Worm (Caenorhabditis elegans) whole organism, mixed stage, embryonic: Measurements from ENCODE around the gene F40G9.12.

Source experiments
- M03D4.4 ChIP-seq: sonication (generic microtip); optimal IDR thresholded peaks from 2 replicates; lab custom pipeline; 2017; ENCODE audit warnings: mild to moderate bottlenecking, missing genetic modification characterization, missing compliant biosample characterization
- blmp-1 ChIP-seq: fragments of 150-350 bp; optimal IDR thresholded peaks from 2 replicates; lab custom pipeline; 2014; ENCODE audit warnings: missing biosample characterization, missing genetic modification characterization
- ceh-39 ChIP-seq: fragments of 150-350 bp; optimal IDR thresholded peaks from 2 replicates; lab custom pipeline; 2014; ENCODE audit warnings: missing biosample characterization, missing genetic modification characterization
- ceh-43 ChIP-seq: fragments of 200-800 bp; sonication (Bioruptor generic); optimal IDR thresholded peaks from 2 replicates; lab custom pipeline; 2018; ENCODE audit warnings: mild to moderate bottlenecking, missing genetic modification characterization, moderate library complexity, missing compliant biosample characterization
- ceh-83 ChIP-seq: fragments of 200-800 bp; sonication (Bioruptor generic); optimal IDR thresholded peaks from 2 replicates; lab custom pipeline; 2018; ENCODE audit warnings: mild to moderate bottlenecking, missing genetic modification characterization, missing compliant biosample characterization
- ces-1 ChIP-seq: fragments of 150-350 bp; optimal IDR thresholded peaks from 2 replicates; lab custom pipeline; 2014; ENCODE audit warnings: missing biosample characterization, missing genetic modification reagents, missing genetic modification characterization
- cnd-1 ChIP-seq: fragments of 200-800 bp; sonication (Bioruptor generic); optimal IDR thresholded peaks from 2 replicates; lab custom pipeline; 2018; ENCODE audit warnings: mild to moderate bottlenecking, missing genetic modification characterization, missing compliant biosample characterization
- drap-1 ChIP-seq: fragments of 200-800 bp; sonication (Bioruptor generic); optimal IDR thresholded peaks from 3 replicates; lab custom pipeline; 2018; ENCODE audit warnings: mild to moderate bottlenecking, missing genetic modification characterization, missing compliant biosample characterization
- elt-1 ChIP-seq: sonication (generic microtip); optimal IDR thresholded peaks from 2 replicates; lab custom pipeline; 2017; ENCODE audit warnings: missing genetic modification characterization, mild to moderate bottlenecking, missing compliant biosample characterization, antibody characterized with exemption, moderate library complexity, borderline replicate concordance; ENCODE audit not compliant: insufficient read depth
- elt-3 ChIP-seq: fragments of 150-350 bp; optimal IDR thresholded peaks from 2 replicates; lab custom pipeline; 2014; ENCODE audit warnings: missing biosample characterization, missing genetic modification characterization
- flh-1 ChIP-seq: fragments of 200-800 bp; sonication (Bioruptor generic); optimal IDR thresholded peaks from 2 replicates; lab custom pipeline; 2018; ENCODE audit warnings: mild to moderate bottlenecking, missing genetic modification characterization, moderate library complexity, missing compliant biosample characterization
- ham-2 ChIP-seq: fragments of 200-800 bp; sonication (Bioruptor generic); optimal IDR thresholded peaks from 2 replicates; lab custom pipeline; 2018; ENCODE audit warnings: mild to moderate bottlenecking, missing genetic modification characterization, missing compliant biosample characterization
- hlh-1 ChIP-seq: fragments of 150-350 bp; optimal IDR thresholded peaks from 2 replicates; lab custom pipeline; 2014; ENCODE audit warnings: missing biosample characterization, missing genetic modification reagents, missing genetic modification characterization
- lin-13 ChIP-seq: fragments of 150-350 bp; optimal IDR thresholded peaks from 2 replicates; lab custom pipeline; 2014; ENCODE audit warnings: missing biosample characterization, missing genetic modification characterization
- lin-32 ChIP-seq: fragments of 200-800 bp; sonication (Bioruptor generic); optimal IDR thresholded peaks from 2 replicates; lab custom pipeline; 2018; ENCODE audit warnings: mild to moderate bottlenecking, missing genetic modification characterization, missing compliant biosample characterization
- lsy-2 ChIP-seq: fragments of 150-350 bp; optimal IDR thresholded peaks from 2 replicates; lab custom pipeline; 2014; ENCODE audit warnings: missing biosample characterization, missing genetic modification characterization
- nhr-2 ChIP-seq: fragments of 150-350 bp; optimal IDR thresholded peaks from 2 replicates; lab custom pipeline; 2014; ENCODE audit warnings: missing biosample characterization, missing genetic modification characterization
- nhr-237 ChIP-seq: fragments of 150-350 bp; optimal IDR thresholded peaks from 2 replicates; lab custom pipeline; 2014; ENCODE audit warnings: missing biosample characterization, missing genetic modification characterization
- nhr-76 ChIP-seq: sonication (generic microtip); optimal IDR thresholded peaks from 2 replicates; lab custom pipeline; 2017; ENCODE audit warnings: missing biosample characterization, missing genetic modification characterization
- pha-4 ChIP-seq: fragments of 150-350 bp; optimal IDR thresholded peaks from 2 replicates; lab custom pipeline; 2018; ENCODE audit warnings: missing biosample characterization, missing genetic modification reagents, missing genetic modification characterization
- sem-2 ChIP-seq: fragments of 200-800 bp; sonication (Bioruptor generic); optimal IDR thresholded peaks from 2 replicates; lab custom pipeline; 2018; ENCODE audit warnings: mild to moderate bottlenecking, missing genetic modification characterization, missing compliant biosample characterization
- snpc-4 ChIP-seq: fragments of 150-350 bp; optimal IDR thresholded peaks from 2 replicates; lab custom pipeline; 2014; ENCODE audit warnings: missing biosample characterization, missing genetic modification characterization
- sptf-1 ChIP-seq: sonication (generic microtip); optimal IDR thresholded peaks from 2 replicates; lab custom pipeline; 2017; ENCODE audit warnings: mild to moderate bottlenecking, missing genetic modification characterization, moderate library complexity, missing compliant biosample characterization
- tbx-8 ChIP-seq: fragments of 200-800 bp; sonication (Bioruptor generic); optimal IDR thresholded peaks from 2 replicates; lab custom pipeline; 2018; ENCODE audit warnings: mild to moderate bottlenecking, missing genetic modification characterization, moderate library complexity, missing compliant biosample characterization
- unc-120 ChIP-seq: sonication (generic microtip); optimal IDR thresholded peaks from 2 replicates; lab custom pipeline; 2017; ENCODE audit warnings: missing genetic modification characterization, missing compliant biosample characterization; ENCODE audit not compliant: poor library complexity, severe bottlenecking
- unc-39 ChIP-seq: fragments of 150-350 bp; optimal IDR thresholded peaks from 2 replicates; lab custom pipeline; 2014; ENCODE audit warnings: missing biosample characterization, missing genetic modification characterization
- unc-62 ChIP-seq: fragments of 150-350 bp; optimal IDR thresholded peaks from 2 replicates; lab custom pipeline; 2014; ENCODE audit warnings: missing biosample characterization, missing genetic modification reagents, missing genetic modification characterization
- zip-8 ChIP-seq: fragments of 150-350 bp; optimal IDR thresholded peaks from 2 replicates; lab custom pipeline; 2014; ENCODE audit warnings: missing biosample characterization, missing genetic modification characterization
- ztf-11 ChIP-seq: fragments of 150-350 bp; optimal IDR thresholded peaks from 2 replicates; lab custom pipeline; 2014; ENCODE audit warnings: missing biosample characterization, missing genetic modification characterization

F40G9.12 gene

ce11 chrIII:187829-188228, 16.2 kb downstream of the F40G9.12 start, which contains the start of gene mxl-2:
Gene mxl-2 (minus strand): TSS chrIII:188131.
- TF ChIP-seq flh-1 (no peak), blmp-1 (tag; lab: Kevin White, UChicago) (no peak), drap-1 (GFP tag; lab: Kevin White, UChicago) (no peak), ceh-39 (tag; lab: Kevin White, UChicago) (no peak)

ce11 chrIII:188426-188888, 16.8 kb downstream of the F40G9.12 start, which contains the start of gene ubc-20:
Gene ubc-20 (plus strand): TSS chrIII:188838.
- TF ChIP-seq nhr-76 (tag; lab: Kevin White, UChicago) (no peak), nhr-237 (tag; lab: Kevin White, UChicago) (peak; percentile 31), hlh-1 (no peak), ceh-39 (tag; lab: Kevin White, UChicago) (peak; percentile 41), elt-1 (tag; lab: Kevin White, UChicago) (no peak), ceh-83 (GFP tag; lab: Kevin White, UChicago) (no peak), lsy-2 (no peak), nhr-2 (tag; lab: Kevin White, UChicago) (no peak), unc-39 (no peak), zip-8 (tag; lab: Kevin White, UChicago) (no peak), elt-3 (tag; lab: Kevin White, UChicago) (no peak), ztf-11 (tag; lab: Kevin White, UChicago) (no peak), ham-2 (GFP tag; lab: Kevin White, UChicago) (no peak), ces-1 (peak; percentile 2), snpc-4 (tag; lab: Kevin White, UChicago) (no peak)

DNA sequence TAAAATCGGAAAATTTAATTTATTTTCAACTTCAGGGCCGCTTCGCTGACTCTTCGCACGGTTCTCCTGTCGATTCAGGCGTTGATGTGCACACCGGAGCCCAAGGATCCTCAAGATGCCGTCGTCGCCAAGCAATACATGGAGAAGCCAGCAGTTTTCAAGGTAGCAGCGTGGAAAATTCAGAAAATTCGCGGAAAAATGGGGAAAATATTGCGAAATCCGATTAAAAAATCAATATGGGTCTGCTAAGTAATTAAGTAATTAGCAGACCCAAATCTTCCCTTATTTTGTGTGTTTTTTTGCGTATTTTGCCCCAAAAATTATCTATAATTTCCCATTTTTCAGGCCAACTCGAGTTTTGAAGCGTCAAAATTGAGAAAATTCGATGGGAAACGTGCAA, 17.6 kb downstream of the F40G9.12 start:
- TF ChIP-seq ceh-39 (tag; lab: Kevin White, UChicago) (no peak), lin-32 (no peak), sptf-1 (tag; lab: Kevin White, UChicago) (no peak)

DNA sequence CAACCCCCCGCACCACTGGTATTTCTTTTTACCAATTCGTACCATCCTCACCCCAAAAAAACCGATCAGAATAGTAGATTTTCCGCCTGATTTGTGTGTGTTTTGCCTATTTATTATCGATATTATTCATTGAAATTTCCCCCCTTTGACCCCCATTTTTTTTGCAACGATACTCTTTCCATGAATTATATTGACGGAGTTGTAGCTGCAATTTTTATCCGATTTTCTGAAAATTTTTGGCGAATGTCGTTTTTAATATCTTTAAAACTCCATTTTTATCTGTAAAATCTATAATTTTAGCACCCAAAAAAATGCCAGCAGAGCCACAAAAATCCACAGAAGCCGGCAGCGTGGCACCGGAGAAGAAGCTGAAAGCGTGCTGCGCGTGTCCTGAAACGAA, 19.0 kb downstream of the F40G9.12 start, which contains the start of gene cox-17:
Gene cox-17 (plus strand): TSS at position 301 of the 400 bp plus-strand sequence.
- no peak for TF ChIP-seq ceh-43

DNA sequence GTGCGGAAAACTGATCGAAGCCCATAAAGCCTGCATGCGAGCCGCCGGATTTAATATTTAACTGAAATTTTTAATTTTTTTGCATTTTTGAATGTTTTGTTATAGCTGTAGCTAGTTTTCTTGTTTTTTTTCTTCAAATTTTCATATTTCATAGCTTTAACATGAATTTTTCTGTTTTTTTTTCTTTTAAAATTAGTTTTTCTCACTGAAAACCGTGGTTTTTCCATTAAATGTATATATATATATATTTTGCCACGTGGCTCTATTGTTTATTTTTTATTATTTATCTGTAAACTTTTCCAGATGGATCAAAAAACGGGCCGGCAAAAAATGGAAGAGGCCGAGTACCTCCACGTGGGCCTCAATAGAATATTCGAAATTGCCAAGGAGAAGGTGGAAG, 20.2 kb downstream of the F40G9.12 start, which contains the start of gene sec-20:
Gene sec-20 (plus strand): TSS at position 301 of the 400 bp plus-strand sequence.
- TF ChIP-seq unc-120 (no peak), unc-39 (no peak), ceh-43 (no peak), drap-1 (GFP tag; lab: Kevin White, UChicago) (no peak)

DNA sequence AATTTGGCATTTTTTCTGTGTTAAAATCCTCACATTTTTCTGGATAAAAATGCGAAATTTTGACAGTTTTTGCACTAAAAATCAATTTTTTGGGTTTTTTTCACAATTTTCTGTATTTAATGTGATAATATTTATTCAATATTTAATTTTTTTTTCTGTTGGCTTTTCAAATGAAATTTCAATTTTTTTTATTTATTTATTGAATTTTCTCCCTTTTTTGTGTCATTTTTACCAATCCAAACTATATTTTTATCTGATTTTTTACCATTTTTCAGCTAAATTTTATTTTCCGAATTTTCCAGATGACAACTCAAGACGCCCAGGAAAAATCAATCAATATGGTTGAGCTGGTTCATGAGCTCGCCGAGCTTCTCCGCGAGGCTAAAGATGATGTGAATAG, 22.5 kb downstream of the F40G9.12 start, which contains the start of gene F40G9.17:
Gene F40G9.17 (plus strand): TSS at position 301 of the 400 bp plus-strand sequence.
- no peak for TF ChIP-seq unc-62
- no peak for TF ChIP-seq elt-3 (tag; lab: Kevin White, UChicago)
- TF ChIP-seq cnd-1 (tag; lab: Kevin White, UChicago), result no peak

ce11 chrIII:203953-204352, 32.3 kb downstream of the F40G9.12 start:
- TF ChIP-seq zip-8 (tag; lab: Kevin White, UChicago) (no peak), ceh-43 (no peak), unc-120 (no peak), M03D4.4 (tag; lab: Kevin White, UChicago) (no peak), unc-39 (no peak)

DNA sequence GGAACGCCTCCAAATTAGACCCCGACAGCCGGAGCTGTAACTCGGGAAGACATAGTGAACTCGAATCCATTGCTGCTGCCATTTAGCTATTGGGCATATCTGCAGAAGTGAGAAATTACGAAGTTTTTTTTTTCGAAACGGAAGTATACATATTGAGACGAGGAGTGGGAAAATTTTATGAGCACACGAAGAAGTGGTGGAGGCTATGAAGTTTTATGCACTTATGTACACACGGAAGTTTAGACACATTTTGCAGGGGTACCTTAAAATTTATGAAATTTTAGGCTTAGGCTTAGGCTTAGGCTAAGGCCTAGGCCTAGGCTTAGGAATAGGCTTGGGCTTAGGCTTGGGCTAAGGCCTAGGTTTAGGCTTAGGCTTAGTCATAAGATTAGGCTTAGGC, 35.4 kb downstream of the F40G9.12 start, which contains the start of gene W10C4.1:
Gene W10C4.1 (minus strand): TSS at position 101 of the 400 bp plus-strand sequence.
- TF ChIP-seq tbx-8 (GFP tag; lab: Kevin White, UChicago) (no peak), M03D4.4 (tag; lab: Kevin White, UChicago) (no peak), blmp-1 (tag; lab: Kevin White, UChicago) (no peak), sem-2 (GFP tag; lab: Kevin White, UChicago) (no peak), ceh-39 (tag; lab: Kevin White, UChicago) (no peak), pha-4 (tag; lab: Kevin White, UChicago) (no peak), lin-13 (tag; lab: Kevin White, UChicago) (no peak)
